Fruit fly (Drosophila melanogaster): Measurements from ENCODE around the gene Pfdn1.

Pfdn1 gene

DNA sequence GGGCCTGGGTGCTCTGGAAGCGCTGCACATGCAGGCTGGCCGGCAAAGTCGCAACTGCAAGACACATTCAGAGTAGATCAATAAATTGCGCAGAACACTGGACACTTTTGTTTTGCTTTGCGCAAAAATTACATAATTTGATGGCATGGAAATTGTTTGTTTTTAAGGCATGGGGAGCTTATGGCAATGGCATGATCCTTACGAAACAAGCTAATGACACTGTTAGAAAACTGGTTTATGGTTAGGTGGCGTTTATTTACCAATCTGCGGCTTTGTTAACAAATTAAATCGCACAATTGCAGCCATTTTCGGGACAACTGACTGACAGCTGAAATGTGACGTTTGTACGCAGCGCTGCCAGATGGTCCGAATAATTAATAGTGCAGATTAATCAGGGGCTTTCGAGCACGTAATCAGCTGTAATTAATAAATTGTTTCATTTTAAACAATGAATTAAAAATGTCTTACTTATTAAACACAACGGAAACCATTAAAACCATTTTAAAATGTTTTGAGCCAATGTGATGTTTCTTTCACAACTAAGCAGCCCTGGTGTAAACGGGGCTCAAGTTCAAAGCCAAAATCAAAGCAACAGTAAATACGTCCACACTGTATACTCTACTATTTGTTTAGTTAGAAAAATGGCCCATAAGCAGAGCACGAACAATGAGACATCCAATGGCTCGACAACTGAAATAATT, 6.3 kb upstream of the Pfdn1 start, which contains the start of the genes ND-51 and CG13994 (continued):
- TF ChIP-seq CG6254 (GFP tag; optimal IDR thresholded peaks at IDR 0.05) (peak; percentile 63), dpn (GFP tag; optimal IDR thresholded peaks at IDR 0.05) (peak; percentile 84 to 87), E2f1 (GFP tag; IDR thresholded peaks at IDR 0.05) (peak; percentile 75), CG11695 (GFP tag; IDR thresholded peaks at IDR 0.05) (peak; percentile 67), CG14965 (GFP tag; optimal IDR thresholded peaks at IDR 0.05; ENCODE audit: borderline replicate concordance) (no peak), eyg (GFP tag; optimal IDR thresholded peaks at IDR 0.05) (peak; percentile 76), slbo (GFP tag; IDR thresholded peaks at IDR 0.05) (peak; percentile 89), Dad (GFP tag; optimal IDR thresholded peaks at IDR 0.05) (peak; percentile 79), dmrt99B (tag; optimal IDR thresholded peaks at IDR 0.05) (no peak), CG14710 (tag; optimal IDR thresholded peaks at IDR 0.05) (peak; percentile 91), oc (tag; optimal IDR thresholded peaks at IDR 0.05) (peak; percentile 78), da (GFP tag; optimal IDR thresholded peaks at IDR 0.05) (peak; percentile 76), CG34224 (GFP tag; IDR thresholded peaks at IDR 0.05; ENCODE audit: partially characterized antibody) (no peak; the same call in 2 of the 3 replicates), seq (GFP tag; IDR thresholded peaks at IDR 0.05) (peak; percentile 42; the same call in 1 of the 2 replicates), kah (GFP tag; optimal IDR thresholded peaks at IDR 0.05) (peak; percentile 34), Ets65A (GFP tag) (peak; percentile 99), trem (tag; optimal IDR thresholded peaks at IDR 0.05) (peak; percentile 92), CG33213 (GFP tag; optimal IDR thresholded peaks at IDR 0.05) (peak; percentile 77), Gsc (GFP tag; IDR thresholded peaks at IDR 0.05) (peak; percentile 25; the same call in 1 of the 2 replicates), CG12155 (GFP tag; optimal IDR thresholded peaks at IDR 0.05) (peak; percentile 81), Fer3 (tag; optimal IDR thresholded peaks at IDR 0.05) (peak; percentile 83), Sox102F (GFP tag; optimal IDR thresholded peaks at IDR 0.05) (peak; percentile 83), CG10462 (GFP tag; optimal IDR thresholded peaks at IDR 0.05) (peak; percentile 28), Blimp-1 (GFP tag; optimal IDR thresholded peaks at IDR 0.05) (peak; percentile 74), cato (GFP tag; optimal IDR thresholded peaks at IDR 0.05; ENCODE audit: borderline replicate concordance) (peak; percentile 40), Bteb2 (GFP tag; optimal IDR thresholded peaks at IDR 0.05) (peak; percentile 89), Meics (GFP tag; optimal IDR thresholded peaks at IDR 0.05) (peak; percentile 79), en (GFP tag; optimal IDR thresholded peaks at IDR 0.05) (peak; percentile 44), CG4328 (GFP tag; optimal IDR thresholded peaks at IDR 0.05) (peak; percentile 78), gce (GFP tag; IDR thresholded peaks at IDR 0.05) (peak; percentile 9; the same call in 1 of the 3 replicates), Lhr (GFP tag; optimal IDR thresholded peaks at IDR 0.05) (peak; percentile 57), CG10209 (GFP tag; optimal IDR thresholded peaks at IDR 0.05) (peak; percentile 71), HLH4C (GFP tag; IDR thresholded peaks at IDR 0.05; ENCODE audit: partially characterized antibody) (no peak), Dp (GFP tag; optimal IDR thresholded peaks at IDR 0.05) (peak; percentile 15), CG10147 (GFP tag; optimal IDR thresholded peaks at IDR 0.05) (peak; percentile 77), Jarid2 (GFP tag; optimal IDR thresholded peaks at IDR 0.05) (no peak), CG8924 (tag; optimal IDR thresholded peaks at IDR 0.05) (peak; percentile 78), Myb (GFP tag; optimal IDR thresholded peaks at IDR 0.05) (peak; percentile 68), Max (GFP tag; optimal IDR thresholded peaks at IDR 0.05) (peak; percentile 74), CG12942 (GFP tag; optimal IDR thresholded peaks at IDR 0.05) (peak; percentile 76), ci (GFP tag; IDR thresholded peaks at IDR 0.05) (peak; percentile 86), CG30403 (GFP tag; optimal IDR thresholded peaks at IDR 0.05) (peak; percentile 87), CG31365 (tag; optimal IDR thresholded peaks at IDR 0.05) (no peak), Drgx (GFP tag; IDR thresholded peaks at IDR 0.05) (peak; percentile 77), CG6683 (GFP tag; optimal IDR thresholded peaks at IDR 0.05) (peak; percentile 44), Tbp (GFP tag; optimal IDR thresholded peaks at IDR 0.05) (no peak), CG7372 (GFP tag; IDR thresholded peaks at IDR 0.05) (peak; percentile 83), Xbp1 (GFP tag; optimal IDR thresholded peaks at IDR 0.05) (peak; percentile 91), Dfd (GFP tag; optimal IDR thresholded peaks at IDR 0.05) (no peak)

All from whole organism, embryonic.